Worm (Caenorhabditis elegans): ENCODE results near the gene cdh-12.

The cdh-12 gene

DNA sequence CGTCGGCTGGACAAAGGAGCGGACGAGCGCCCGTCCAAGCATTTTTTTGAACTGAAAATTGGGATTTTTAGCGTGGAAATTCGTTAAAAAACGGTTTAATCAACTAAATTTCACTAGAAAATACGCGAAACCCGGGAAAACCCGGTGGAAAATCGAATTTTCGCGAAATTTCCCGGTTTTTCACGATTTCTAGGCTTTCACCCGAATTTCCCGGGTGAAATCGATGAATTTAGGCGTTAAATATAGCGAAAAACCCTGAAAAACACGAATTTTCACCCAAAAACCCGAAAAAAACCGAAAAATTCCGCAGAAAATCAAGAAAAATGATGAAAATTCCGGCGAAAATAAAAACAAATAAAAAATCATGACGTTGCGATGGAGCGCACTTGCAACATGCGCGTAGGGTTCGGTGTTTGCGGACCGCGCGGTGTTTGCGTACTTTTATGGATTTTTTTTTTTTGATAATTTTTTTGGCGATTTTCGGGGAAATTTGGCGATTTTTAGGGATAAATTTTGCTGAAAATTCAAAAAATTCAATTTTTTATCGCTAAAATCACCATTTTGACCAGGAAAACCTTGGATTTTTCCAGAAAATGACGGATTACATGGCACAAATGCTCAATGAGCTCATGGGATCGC is 50.2 kb downstream of the cdh-12 start, which contains the start of the genes mrpl-45 and Y119D3B.12 (continued):
- TF ChIP-seq F37D6.2 (tag; optimal IDR thresholded peaks at IDR 0.05) = peak; percentile 42
- TF ChIP-seq nhr-11 (tag; optimal IDR thresholded peaks at IDR 0.05) = peak; percentile 22
- peak; percentile 81 for TF ChIP-seq dpl-1 (GFP tag; optimal IDR thresholded peaks at IDR 0.05)
- TF ChIP-seq hlh-11 (tag; optimal IDR thresholded peaks at IDR 0.05) = peak; percentile 54
- peak; percentile 36 for TF ChIP-seq lin-15B (tag; optimal IDR thresholded peaks at IDR 0.05)
- TF ChIP-seq nhr-76 (tag; optimal IDR thresholded peaks at IDR 0.05) = no peak
- peak; percentile 65 for TF ChIP-seq hmg-1.1 (GFP tag; IDR thresholded peaks at IDR 0.05)
- no peak for TF ChIP-seq daf-19 (GFP tag; conservative IDR thresholded peaks at IDR 0.05)
- TF ChIP-seq nhr-102 (tag; optimal IDR thresholded peaks at IDR 0.05) = peak; percentile 54
- peak; percentile 80 for TF ChIP-seq dve-1 (tag; optimal IDR thresholded peaks at IDR 0.05; ENCODE audit: insufficient read depth)
- peak; percentile 51 for TF ChIP-seq duxl-1 (tag; optimal IDR thresholded peaks at IDR 0.05; ENCODE audit: poor library complexity)
- no peak for TF ChIP-seq daf-16 (GFP tag; optimal IDR thresholded peaks at IDR 0.05)
- peak; percentile 25 for TF ChIP-seq daf-16 (tag; optimal IDR thresholded peaks at IDR 0.05)
- peak; percentile 99 for TF ChIP-seq lin-38 (GFP tag; IDR thresholded peaks at IDR 0.05)
- peak in 1 of 2 experiments; percentile 88 for TF ChIP-seq lsy-2 (tag; optimal IDR thresholded peaks at IDR 0.05)

DNA sequence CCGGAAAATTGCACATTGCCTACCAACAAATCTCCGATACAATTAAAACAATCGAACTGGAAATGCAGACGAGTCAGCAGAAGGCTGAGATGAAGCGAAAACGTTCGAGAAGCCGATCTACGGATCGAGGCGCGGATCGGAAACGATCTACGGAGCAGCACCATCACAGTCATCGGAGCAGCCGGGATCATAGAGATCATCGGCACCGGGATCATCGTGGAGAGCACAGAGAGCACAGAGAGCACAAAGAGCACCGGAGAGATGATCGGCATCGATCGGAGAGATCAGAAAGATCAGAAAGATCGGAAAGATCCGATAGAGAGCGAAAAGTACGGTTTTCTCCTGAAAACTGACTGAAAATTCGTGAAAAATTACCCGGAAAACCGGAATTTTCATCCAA is 53.6 kb downstream of the cdh-12 start:
- TF ChIP-seq hlh-11 (tag; optimal IDR thresholded peaks at IDR 0.05) = no peak
- TF ChIP-seq unc-62 (GFP tag; optimal IDR thresholded peaks at IDR 0.05 in 1 of 2) = peak in 1 of 2 experiments; percentile 40
- TF ChIP-seq unc-62 (tag; optimal IDR thresholded peaks at IDR 0.05) = no peak
- peak; percentile 65 for TF ChIP-seq set-16 (GFP tag; IDR thresholded peaks at IDR 0.05)
- TF ChIP-seq Y5F2A.4 (GFP tag; optimal IDR thresholded peaks at IDR 0.05) = no peak
- no peak for TF ChIP-seq hif-1 (tag; optimal IDR thresholded peaks at IDR 0.05)
- TF ChIP-seq fos-1 (tag; optimal IDR thresholded peaks at IDR 0.05) = no peak
- TF ChIP-seq T26A8.4 (GFP tag; IDR thresholded peaks at IDR 0.05) = no peak
- no peak for TF ChIP-seq cey-2 (tag; optimal IDR thresholded peaks at IDR 0.05; ENCODE audit: borderline replicate concordance, insufficient read depth)
- TF ChIP-seq spr-3 (GFP tag; optimal IDR thresholded peaks at IDR 0.05) = no peak

DNA sequence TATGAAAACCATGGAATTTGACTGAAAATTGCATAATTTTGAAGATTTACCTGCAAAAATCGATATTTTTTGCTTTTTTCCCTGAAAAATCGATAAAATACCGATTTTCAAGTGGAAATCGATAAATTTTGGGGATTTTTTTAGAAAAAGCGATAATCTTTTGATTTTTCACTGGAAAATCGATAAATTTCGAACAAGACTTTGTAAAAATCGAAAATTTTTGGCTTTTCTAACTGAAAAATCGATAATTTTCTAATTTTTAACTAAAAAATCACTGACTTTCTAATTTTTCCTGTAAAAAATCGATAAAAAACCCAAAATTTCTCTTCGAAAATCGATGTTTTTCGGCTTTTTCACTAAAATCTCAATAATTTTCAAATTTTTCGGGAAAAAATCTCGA is 54.5 kb downstream of the cdh-12 start:
- peak; percentile 52 for TF ChIP-seq ceh-28 (tag; optimal IDR thresholded peaks at IDR 0.05)
- no peak for TF ChIP-seq daf-16 (GFP tag; optimal IDR thresholded peaks at IDR 0.05)
- TF ChIP-seq daf-16 (tag; optimal IDR thresholded peaks at IDR 0.05) = no peak

DNA sequence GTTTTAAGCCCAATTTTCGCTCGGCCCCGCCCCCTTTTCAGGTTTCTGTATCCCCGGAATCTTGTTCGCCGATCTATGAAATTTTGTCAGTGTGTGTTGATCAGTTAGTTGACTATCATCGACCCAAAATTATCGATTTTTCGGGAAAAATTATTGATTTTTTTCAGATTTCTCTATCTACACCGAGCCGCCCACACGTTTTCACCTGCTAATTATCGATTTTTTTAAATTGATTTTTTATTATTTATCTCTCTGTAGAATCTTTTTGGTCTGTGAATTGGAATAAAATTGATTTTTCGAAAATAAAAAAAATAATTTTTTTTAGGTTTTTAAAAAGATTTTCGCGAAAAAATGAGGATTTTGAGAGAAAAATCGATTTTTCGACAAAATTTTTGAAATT is 55.2 kb downstream of the cdh-12 start:
- TF ChIP-seq arid-1 (GFP tag; conservative IDR thresholded peaks at IDR 0.05) (no peak), madf-9 (GFP tag; conservative IDR thresholded peaks at IDR 0.05) (no peak), ceh-28 (tag; optimal IDR thresholded peaks at IDR 0.05) (peak; percentile 86)

DNA sequence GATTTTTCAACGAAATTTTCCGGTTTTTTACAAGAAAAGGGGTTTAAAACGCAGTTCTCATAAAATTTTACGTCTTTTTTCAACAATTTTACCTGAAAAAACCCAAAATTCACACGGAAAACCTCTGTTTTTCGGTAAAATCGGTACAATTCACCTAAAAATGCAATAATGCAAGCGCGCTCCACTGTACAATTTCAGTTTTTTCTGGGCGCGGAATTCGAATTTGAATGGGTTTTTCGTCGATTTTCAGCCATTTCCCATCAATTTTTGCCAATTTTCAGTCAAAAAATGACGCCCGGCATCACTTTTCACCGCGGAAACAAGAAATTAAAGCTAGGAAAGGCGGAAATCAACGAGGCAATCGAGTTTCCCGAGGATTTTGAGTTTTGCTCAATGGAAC is 56.0 kb downstream of the cdh-12 start, which contains the start of gene orc-3:
orc-3 (plus strand) TSS at position 282 of the 400 bp plus-strand sequence.
- TF ChIP-seq dpl-1 (GFP tag; optimal IDR thresholded peaks at IDR 0.05) = peak; percentile 84
- TF ChIP-seq aly-2 (tag; optimal IDR thresholded peaks at IDR 0.05) = no peak
- TF ChIP-seq mes-2 (tag; optimal IDR thresholded peaks at IDR 0.05; ENCODE audit: poor library complexity, severe bottlenecking) = peak; percentile 68
- TF ChIP-seq nhr-76 (tag; optimal IDR thresholded peaks at IDR 0.05) = no peak
- no peak for TF ChIP-seq spr-1 (tag; optimal IDR thresholded peaks at IDR 0.05)
- TF ChIP-seq ZK337.2 (GFP tag; IDR thresholded peaks at IDR 0.05) = no peak
- no peak for TF ChIP-seq dve-1 (tag; optimal IDR thresholded peaks at IDR 0.05; ENCODE audit: insufficient read depth)
- TF ChIP-seq madf-9 (GFP tag; conservative IDR thresholded peaks at IDR 0.05) = no peak
- no peak for TF ChIP-seq nhr-48 (tag; optimal IDR thresholded peaks at IDR 0.05)
- peak; percentile 43 for TF ChIP-seq lin-13 (GFP tag; optimal IDR thresholded peaks at IDR 0.05)
- no peak for TF ChIP-seq lin-39 (tag; optimal IDR thresholded peaks at IDR 0.05)
- TF ChIP-seq mep-1 (tag; optimal IDR thresholded peaks at IDR 0.05) = peak; percentile 18
- no peak for TF ChIP-seq vab-7 (GFP tag; IDR thresholded peaks at IDR 0.05)
- no peak for TF ChIP-seq daf-8 (GFP tag; IDR thresholded peaks at IDR 0.05)
- TF ChIP-seq F49E8.2 (tag; optimal IDR thresholded peaks at IDR 0.05; ENCODE audit: borderline replicate concordance) = no peak
- peak in 1 of 2 experiments; percentile 22 for TF ChIP-seq lsy-2 (tag; optimal IDR thresholded peaks at IDR 0.05)
- peak; percentile 93 for TF ChIP-seq lin-38 (GFP tag; IDR thresholded peaks at IDR 0.05)

Measured in whole organism, L4 larva.